Fruit fly (Drosophila melanogaster) whole organism, embryonic: ENCODE data around the gene CG33784.

ENCODE experiments used
- ATbp ChIP-seq: fragments of 200-800 bp; sonication (Bioruptor generic); optimal IDR thresholded peaks from 2 replicates; lab custom pipeline; 2017; ENCODE audit warnings: missing biosample characterization, mild to moderate bottlenecking, missing genetic modification characterization, missing genetic modification reagents
- Atf3 ChIP-seq: fragments of 200-800 bp; sonication (Bioruptor generic); optimal IDR thresholded peaks from 3 replicates; lab custom pipeline; 2016; ENCODE audit warnings: missing biosample characterization, missing genetic modification characterization
- CG10654 ChIP-seq: fragments of 200-800 bp; sonication (Bioruptor generic); optimal IDR thresholded peaks from 2 replicates; lab custom pipeline; 2016; ENCODE audit warnings: missing biosample characterization, missing genetic modification characterization
- CG11560 ChIP-seq: fragments of 200-800 bp; sonication (Bioruptor generic); IDR thresholded peaks from 3 replicates; pipeline ENCODE4 v1.3.6; 2022; ENCODE audit warnings: missing biosample characterization, missing genetic modification characterization
- CG12236 ChIP-seq: fragments of 200-800 bp; sonication (Bioruptor generic); optimal IDR thresholded peaks from 2 replicates; lab custom pipeline; 2016; ENCODE audit warnings: missing biosample characterization, missing genetic modification characterization
- CG12391 ChIP-seq: fragments of 200-800 bp; sonication (Bioruptor generic); optimal IDR thresholded peaks from 3 replicates; lab custom pipeline; 2018; ENCODE audit warnings: missing biosample characterization, mild to moderate bottlenecking, missing genetic modification characterization, moderate library complexity
- CG13775 ChIP-seq: fragments of 200-800 bp; sonication (Bioruptor generic); optimal IDR thresholded peaks from 3 replicates; lab custom pipeline; 2017; ENCODE audit warnings: missing biosample characterization, mild to moderate bottlenecking, missing genetic modification characterization
- CG13894 ChIP-seq: fragments of 200-800 bp; sonication (Bioruptor generic); optimal IDR thresholded peaks from 3 replicates; lab custom pipeline; 2018; ENCODE audit warnings: missing biosample characterization, mild to moderate bottlenecking, missing genetic modification characterization, moderate library complexity
- CG14441 ChIP-seq: fragments of 200-800 bp; sonication (Bioruptor generic); IDR thresholded peaks from 2 replicates; pipeline ENCODE4 v1.3.6; 2022; ENCODE audit warnings: missing biosample characterization, missing genetic modification characterization
- CG15601 ChIP-seq: fragments of 200-800 bp; sonication (Bioruptor generic); optimal IDR thresholded peaks from 3 replicates; lab custom pipeline; 2019; ENCODE audit warnings: missing biosample characterization, mild to moderate bottlenecking, missing genetic modification characterization, moderate library complexity
- CG15696 ChIP-seq: fragments of 200-800 bp; sonication (Bioruptor generic); optimal IDR thresholded peaks from 2 replicates; lab custom pipeline; 2019; ENCODE audit warnings: missing biosample characterization, mild to moderate bottlenecking, missing genetic modification characterization, moderate library complexity
- CG16779 ChIP-seq: fragments of 200-800 bp; sonication (Bioruptor generic); IDR thresholded peaks from 2 replicates; pipeline ENCODE4 v1.3.6; 2022; ENCODE audit warnings: missing biosample characterization, missing genetic modification characterization
- CG2129 ChIP-seq: fragments of 200-800 bp; sonication (Bioruptor generic); IDR thresholded peaks from 2 replicates; pipeline ENCODE4 v1.3.6; 2022; ENCODE audit warnings: missing biosample characterization, missing genetic modification characterization; ENCODE audit not compliant: partially characterized antibody
- CG34224 ChIP-seq: fragments of 200-800 bp; sonication (Bioruptor generic); IDR thresholded peaks from 3 replicates; pipeline ENCODE4 v1.3.6; 2022; ENCODE audit warnings: missing biosample characterization, missing genetic modification characterization; ENCODE audit not compliant: partially characterized antibody
- CG34376 ChIP-seq: fragments of 200-800 bp; sonication (Bioruptor generic); optimal IDR thresholded peaks from 2 replicates; lab custom pipeline; 2018; ENCODE audit warnings: missing biosample characterization, mild to moderate bottlenecking, missing genetic modification characterization
- CG4730 ChIP-seq: fragments of 200-800 bp; sonication (Bioruptor generic); IDR thresholded peaks from 2 replicates; pipeline ENCODE4 v1.3.6; 2022; ENCODE audit warnings: missing biosample characterization, missing genetic modification characterization
- CG7963 ChIP-seq: fragments of 200-800 bp; sonication (Bioruptor generic); IDR thresholded peaks from 3 replicates; pipeline ENCODE4 v1.3.6; 2022; ENCODE audit warnings: missing biosample characterization, missing genetic modification characterization; ENCODE audit not compliant: partially characterized antibody
- CG8089 ChIP-seq: fragments of 200-800 bp; sonication (Bioruptor generic); optimal IDR thresholded peaks from 3 replicates; lab custom pipeline; 2016; ENCODE audit warnings: missing biosample characterization, missing genetic modification characterization
- CG9609 ChIP-seq: fragments of 200-800 bp; sonication (Bioruptor generic); optimal IDR thresholded peaks from 3 replicates; lab custom pipeline; 2016; ENCODE audit warnings: missing biosample characterization, missing genetic modification characterization
- Dek ChIP-seq: fragments of 200-800 bp; sonication (Bioruptor generic); optimal IDR thresholded peaks from 3 replicates; lab custom pipeline; 2019; ENCODE audit warnings: missing biosample characterization, mild to moderate bottlenecking, missing genetic modification characterization, moderate library complexity
- ERR ChIP-seq: fragments of 200-800 bp; sonication (Bioruptor generic); optimal IDR thresholded peaks from 2 replicates; lab custom pipeline; 2016; ENCODE audit warnings: missing biosample characterization, missing genetic modification characterization
- Fer1 ChIP-seq: fragments of 200-800 bp; sonication (Bioruptor generic); optimal IDR thresholded peaks from 2 replicates; lab custom pipeline; 2017; ENCODE audit warnings: missing biosample characterization, mild to moderate bottlenecking, missing genetic modification characterization
- GATAe ChIP-seq: fragments of 200-800 bp; sonication (Bioruptor generic); conservative IDR thresholded peaks from 2 replicates; pipeline ENCODE4 v1.3.6; 2022; ENCODE audit warnings: missing biosample characterization, missing genetic modification characterization
- Gug ChIP-seq: fragments of 200-800 bp; sonication (Bioruptor generic); IDR thresholded peaks from 4 replicates; pipeline ENCODE4 v1.3.6; 2022; ENCODE audit warnings: missing biosample characterization, missing genetic modification characterization
- Hand ChIP-seq: fragments of 200-800 bp; sonication (Bioruptor generic); optimal IDR thresholded peaks from 2 replicates; lab custom pipeline; 2017; ENCODE audit warnings: mild to moderate bottlenecking, missing biosample characterization, missing genetic modification reagents, missing genetic modification characterization
- Hey ChIP-seq: fragments of 200-800 bp; sonication (Bioruptor generic); optimal IDR thresholded peaks from 3 replicates; lab custom pipeline; 2018; ENCODE audit warnings: missing biosample characterization, mild to moderate bottlenecking, missing genetic modification characterization
- Hr3 ChIP-seq: fragments of 200-800 bp; sonication (Bioruptor generic); optimal IDR thresholded peaks from 3 replicates; lab custom pipeline; 2016; ENCODE audit warnings: missing biosample characterization, missing genetic modification characterization
- Jarid2 ChIP-seq: fragments of 200-800 bp; sonication (Bioruptor generic); optimal IDR thresholded peaks from 3 replicates; lab custom pipeline; 2017; ENCODE audit warnings: mild to moderate bottlenecking, missing biosample characterization, missing genetic modification reagents, missing genetic modification characterization
- Kr ChIP-seq: fragments of 200-800 bp; sonication (Bioruptor generic); optimal IDR thresholded peaks from 2 replicates; lab custom pipeline; 2017; ENCODE audit warnings: missing biosample characterization, mild to moderate bottlenecking, missing genetic modification characterization
- Lim3 ChIP-seq: fragments of 200-800 bp; sonication (Bioruptor generic); IDR thresholded peaks from 2 replicates; pipeline ENCODE4 v1.3.6; 2022; ENCODE audit warnings: missing biosample characterization, missing genetic modification characterization
- MBD-R2 ChIP-seq: fragments of 200-800 bp; sonication (Bioruptor generic); IDR thresholded peaks from 2 replicates; pipeline ENCODE4 v1.3.6; 2022; ENCODE audit warnings: missing biosample characterization, missing genetic modification characterization
- Mes4 ChIP-seq: fragments of 200-800 bp; sonication (Bioruptor generic); optimal IDR thresholded peaks from 2 replicates; lab custom pipeline; 2016; ENCODE audit warnings: missing biosample characterization, missing genetic modification characterization
- Pdp1 ChIP-seq, 2 experiments: fragments of 200-800 bp; sonication (Bioruptor generic); optimal IDR thresholded peaks; 3 replicates each; lab custom pipeline; 2016; ENCODE audit warnings: missing biosample characterization in 2 of 2, missing genetic modification characterization in 2 of 2, mild to moderate bottlenecking in 1 of 2, moderate library complexity in 1 of 2
- Sox100B ChIP-seq: fragments of 200-800 bp; sonication (Bioruptor generic); optimal IDR thresholded peaks from 3 replicates; lab custom pipeline; 2018; ENCODE audit warnings: missing biosample characterization, mild to moderate bottlenecking, missing genetic modification characterization
- ase ChIP-seq: fragments of 200-800 bp; sonication (Bioruptor generic); IDR thresholded peaks from 3 replicates; pipeline ENCODE4 v1.3.6; 2022; ENCODE audit warnings: missing biosample characterization, missing genetic modification characterization
- bigmax ChIP-seq: fragments of 200-800 bp; sonication (Bioruptor generic); optimal IDR thresholded peaks from 2 replicates; lab custom pipeline; 2018; ENCODE audit warnings: missing biosample characterization, mild to moderate bottlenecking, missing genetic modification characterization
- dpn ChIP-seq, 2 experiments: fragments of 200-800 bp; sonication (Bioruptor generic); optimal IDR thresholded peaks; 3 replicates each; lab custom pipeline; 2016; ENCODE audit warnings: missing biosample characterization in 2 of 2, missing genetic modification characterization in 2 of 2
- fd96Cb ChIP-seq: fragments of 200-800 bp; sonication (Bioruptor generic); optimal IDR thresholded peaks from 2 replicates; lab custom pipeline; 2018; ENCODE audit warnings: missing biosample characterization, mild to moderate bottlenecking, missing genetic modification characterization, moderate library complexity
- ham ChIP-seq: fragments of 200-800 bp; sonication (Bioruptor generic); IDR thresholded peaks from 2 replicates; pipeline ENCODE4 v1.3.6; 2022; ENCODE audit warnings: missing biosample characterization, missing genetic modification characterization
- kay ChIP-seq: fragments of 200-800 bp; sonication (Bioruptor generic); optimal IDR thresholded peaks from 2 replicates; lab custom pipeline; 2016; ENCODE audit warnings: missing biosample characterization, missing genetic modification characterization
- lab ChIP-seq: fragments of 200-800 bp; sonication (Bioruptor generic); optimal IDR thresholded peaks from 3 replicates; lab custom pipeline; 2017; ENCODE audit warnings: missing biosample characterization, missing genetic modification characterization, mild to moderate bottlenecking, moderate library complexity, missing genetic modification reagents
- lbe ChIP-seq: fragments of 200-800 bp; sonication (Bioruptor generic); optimal IDR thresholded peaks from 2 replicates; lab custom pipeline; 2016; ENCODE audit warnings: missing biosample characterization, mild to moderate bottlenecking, missing genetic modification characterization
- luna ChIP-seq: fragments of 200-800 bp; sonication (Bioruptor generic); optimal IDR thresholded peaks from 2 replicates; lab custom pipeline; 2016; ENCODE audit warnings: missing biosample characterization, missing genetic modification characterization
- mld ChIP-seq: fragments of 200-800 bp; sonication (Bioruptor generic); IDR thresholded peaks from 3 replicates; pipeline ENCODE4 v1.3.6; 2022; ENCODE audit warnings: missing biosample characterization, missing genetic modification characterization; ENCODE audit not compliant: partially characterized antibody
- nom ChIP-seq: fragments of 200-800 bp; sonication (Bioruptor generic); optimal IDR thresholded peaks from 2 replicates; lab custom pipeline; 2017; ENCODE audit warnings: missing biosample characterization, missing genetic modification characterization, mild to moderate bottlenecking, moderate library complexity, missing genetic modification reagents
- rib ChIP-seq: fragments of 200-800 bp; sonication (Bioruptor generic); IDR thresholded peaks from 2 replicates; pipeline ENCODE4 v1.3.6; 2022; ENCODE audit warnings: missing biosample characterization, missing genetic modification characterization
- row ChIP-seq: fragments of 200-800 bp; sonication (Bioruptor generic); IDR thresholded peaks from 3 replicates; pipeline ENCODE4 v1.3.6; 2022; ENCODE audit warnings: missing biosample characterization, missing genetic modification characterization
- sens-2 ChIP-seq: fragments of 200-800 bp; sonication (Bioruptor generic); IDR thresholded peaks from 2 replicates; pipeline ENCODE4 v1.3.6; 2022; ENCODE audit warnings: missing biosample characterization, missing genetic modification characterization
- stwl ChIP-seq: fragments of 200-800 bp; sonication (Bioruptor generic); optimal IDR thresholded peaks from 3 replicates; lab custom pipeline; 2018; ENCODE audit warnings: missing biosample characterization, mild to moderate bottlenecking, missing genetic modification characterization, moderate library complexity
- wor ChIP-seq: fragments of 200-800 bp; sonication (Bioruptor generic); IDR thresholded peaks from 2 replicates; pipeline ENCODE4 v1.3.6; 2022; ENCODE audit warnings: missing biosample characterization, missing genetic modification characterization
- yki ChIP-seq: fragments of >200 bp; optimal IDR thresholded peaks from 3 replicates; lab custom pipeline; 2018

Gene CG33784

DNA sequence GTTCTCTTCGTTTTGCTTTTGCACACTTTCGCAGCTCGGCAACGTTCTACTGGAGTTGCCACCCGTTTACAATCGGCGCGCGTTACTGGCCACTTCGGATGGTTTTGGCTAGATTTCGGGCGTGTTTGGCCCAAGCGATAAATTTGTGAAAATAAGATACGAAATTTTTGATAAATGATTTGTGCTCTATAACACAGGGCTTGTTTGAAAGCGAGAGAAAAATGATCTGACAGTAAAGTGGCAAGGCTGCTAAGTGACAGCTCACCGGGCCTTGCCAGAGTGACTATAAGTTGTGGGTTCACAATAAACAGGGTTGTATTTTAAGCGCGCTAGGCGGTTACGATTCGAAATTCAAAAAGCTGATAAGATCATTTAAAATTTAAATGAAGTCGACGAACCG lies 42.2 kb downstream of the CG33784 start, which contains the start of gene Fmr1 (continued):
- TF ChIP-seq fd96Cb, result no peak
- TF ChIP-seq ATbp (GFP tag; lab: Kevin White, UChicago), result peak; percentile 12
- peak; percentile 4 for TF ChIP-seq Mes4 (GFP tag; lab: Kevin White, UChicago)
- TF ChIP-seq Atf3, result peak; percentile 7
- peak; percentile 69; the same call in 3 of the 4 replicates for TF ChIP-seq Gug (GFP tag; lab: Robert Waterston, UW)
- no peak for TF ChIP-seq mld (GFP tag; lab: Robert Waterston, UW)
- no peak for TF ChIP-seq yki
- no peak for TF ChIP-seq Kr (GFP tag; lab: Kevin White, UChicago)
- TF ChIP-seq CG34376 (GFP tag; lab: Kevin White, UChicago), result no peak
- TF ChIP-seq ERR (GFP tag; lab: Kevin White, UChicago), result peak; percentile 21
- TF ChIP-seq kay, result peak; percentile 56
- TF ChIP-seq CG14441, result peak; percentile 47; the same call in 1 of the 2 replicates
- TF ChIP-seq CG13775 (GFP tag; lab: Kevin White, UChicago), result peak; percentile 66
- no peak for TF ChIP-seq Hand
- TF ChIP-seq CG15696 (tag; lab: Kevin White, UChicago), result peak; percentile 27
- peak; percentile 83 for TF ChIP-seq stwl (tag; lab: Kevin White, UChicago)
- TF ChIP-seq Hey (tag; lab: Kevin White, UChicago), result no peak
- no peak for TF ChIP-seq Jarid2 (GFP tag; lab: Kevin White, UChicago)
- TF ChIP-seq nom (GFP tag; lab: Kevin White, UChicago), result no peak
- TF ChIP-seq wor (GFP tag; lab: Robert Waterston, UW), result no peak
- peak; percentile 44 to 55 for TF ChIP-seq Pdp1 (GFP tag; optimal IDR thresholded peaks at IDR 0.05; lab: Kevin White, UChicago)
- TF ChIP-seq CG12391 (tag; lab: Kevin White, UChicago), result peak; percentile 61
- peak; percentile 56 for TF ChIP-seq Fer1 (GFP tag; lab: Kevin White, UChicago)
- TF ChIP-seq CG11560 (tag; lab: Robert Waterston, UW), result no peak
- TF ChIP-seq CG8089 (GFP tag; lab: Kevin White, UChicago), result peak; percentile 45
- no peak for TF ChIP-seq CG16779 (GFP tag; lab: Robert Waterston, UW)
- TF ChIP-seq bigmax, result peak; percentile 11
- TF ChIP-seq lbe (GFP tag; lab: Kevin White, UChicago), result no peak
- TF ChIP-seq CG9609 (GFP tag; lab: Kevin White, UChicago), result peak; percentile 64
- peak; percentile 59 for TF ChIP-seq CG15601
- no peak for TF ChIP-seq CG34224 (GFP tag; lab: Robert Waterston, UW)
- peak; percentile 51 to 52 for TF ChIP-seq dpn (GFP tag; optimal IDR thresholded peaks at IDR 0.05; lab: Kevin White, UChicago)
- no peak for TF ChIP-seq ase
- no peak for TF ChIP-seq Sox100B
- peak; percentile 70 for TF ChIP-seq row (GFP tag; lab: Robert Waterston, UW)
- TF ChIP-seq CG13894 (tag; lab: Kevin White, UChicago), result no peak
- TF ChIP-seq CG7963, result no peak
- TF ChIP-seq sens-2 (GFP tag; lab: Robert Waterston, UW), result 0 out of 2 replicates have a peak, but pooled peaks have one; percentile 22
- TF ChIP-seq CG4730 (GFP tag; lab: Robert Waterston, UW), result no peak
- TF ChIP-seq Lim3, result no peak
- no peak for TF ChIP-seq lab
- TF ChIP-seq rib (GFP tag; lab: Robert Waterston, UW), result no peak
- peak; percentile 16 for TF ChIP-seq Hr3
- peak; percentile 12 for TF ChIP-seq luna (GFP tag; lab: Kevin White, UChicago)
- TF ChIP-seq CG10654 (GFP tag; lab: Kevin White, UChicago), result peak; percentile 32
- no peak for TF ChIP-seq ham
- TF ChIP-seq MBD-R2 (GFP tag; lab: Robert Waterston, UW), result peak; percentile 33; the same call in 1 of the 2 replicates
- no peak for TF ChIP-seq GATAe (GFP tag; lab: Robert Waterston, UW)
- no peak for TF ChIP-seq Dek (tag; lab: Kevin White, UChicago)
- TF ChIP-seq CG2129, result no peak
- peak; percentile 29 for TF ChIP-seq CG12236 (GFP tag; lab: Kevin White, UChicago)
